Worm (Caenorhabditis elegans) whole organism, late embryonic: ENCODE data around the gene F54D5.3.

ENCODE experiments used
- C08G9.2 ChIP-seq: sonication (generic microtip); optimal IDR thresholded peaks from 2 replicates; lab custom pipeline; 2016; ENCODE audit warnings: mild to moderate bottlenecking, missing genetic modification characterization, moderate library complexity, missing compliant biosample characterization
- C38D4.7 ChIP-seq: fragments of 200-800 bp; sonication (Bioruptor generic); optimal IDR thresholded peaks from 2 replicates; lab custom pipeline; 2018; ENCODE audit warnings: mild to moderate bottlenecking, missing genetic modification characterization, moderate library complexity, missing compliant biosample characterization
- F13H6.1 ChIP-seq: sonication (generic microtip); optimal IDR thresholded peaks from 2 replicates; lab custom pipeline; 2016; ENCODE audit warnings: missing genetic modification characterization, missing compliant biosample characterization
- K02D7.2 ChIP-seq: sonication (generic microtip); optimal IDR thresholded peaks from 2 replicates; lab custom pipeline; 2017; ENCODE audit warnings: mild to moderate bottlenecking, missing genetic modification characterization, missing compliant biosample characterization
- K09A11.1 ChIP-seq: sonication (generic microtip); optimal IDR thresholded peaks from 2 replicates; lab custom pipeline; 2017; ENCODE audit warnings: antibody characterized with exemption, mild to moderate bottlenecking, missing genetic modification characterization, missing compliant biosample characterization; ENCODE audit not compliant: insufficient read depth
- ahr-1 ChIP-seq: sonication (generic microtip); optimal IDR thresholded peaks from 2 replicates; lab custom pipeline; 2016; ENCODE audit warnings: missing genetic modification characterization, missing compliant biosample characterization
- ama-1 ChIP-seq: fragments of 150-350 bp; optimal IDR thresholded peaks from 2 replicates; lab custom pipeline; 2014
- ceh-14 ChIP-seq: sonication (generic microtip); optimal IDR thresholded peaks from 2 replicates; lab custom pipeline; 2016; ENCODE audit warnings: missing genotype, missing genetic modification characterization, missing compliant biosample characterization
- ceh-19 ChIP-seq: fragments of 200-800 bp; sonication (Bioruptor generic); optimal IDR thresholded peaks from 2 replicates; lab custom pipeline; 2018; ENCODE audit warnings: mild to moderate bottlenecking, missing genetic modification characterization, missing compliant biosample characterization
- ceh-22 ChIP-seq: sonication (generic microtip); optimal IDR thresholded peaks from 2 replicates; lab custom pipeline; 2017; ENCODE audit warnings: missing biosample characterization, missing genetic modification characterization
- ceh-31 ChIP-seq: sonication (generic microtip); optimal IDR thresholded peaks from 2 replicates; lab custom pipeline; 2016; ENCODE audit warnings: missing genetic modification characterization, missing compliant biosample characterization
- ceh-34 ChIP-seq: sonication (generic microtip); optimal IDR thresholded peaks from 2 replicates; lab custom pipeline; 2016; ENCODE audit warnings: mild to moderate bottlenecking, missing genetic modification characterization, missing compliant biosample characterization
- ceh-45 ChIP-seq: fragments of 200-800 bp; sonication (Bioruptor generic); IDR thresholded peaks from 2 replicates; pipeline ENCODE4 v1.3.6; 2022; ENCODE audit warnings: missing genetic modification reagents, missing genetic modification characterization, missing compliant biosample characterization
- ceh-6 ChIP-seq: fragments of 200-800 bp; sonication (Bioruptor generic); optimal IDR thresholded peaks from 2 replicates; lab custom pipeline; 2018; ENCODE audit warnings: mild to moderate bottlenecking, missing genetic modification characterization, missing compliant biosample characterization
- ceh-9 ChIP-seq: sonication (generic microtip); optimal IDR thresholded peaks from 2 replicates; lab custom pipeline; 2016; ENCODE audit warnings: mild to moderate bottlenecking, missing genetic modification characterization, inconsistent platforms, missing compliant biosample characterization
- dmd-4 ChIP-seq: sonication (generic microtip); optimal IDR thresholded peaks from 2 replicates; lab custom pipeline; 2016; ENCODE audit warnings: borderline replicate concordance, missing genetic modification characterization, missing compliant biosample characterization
- dve-1 ChIP-seq: sonication (generic microtip); optimal IDR thresholded peaks from 2 replicates; lab custom pipeline; 2017; ENCODE audit warnings: antibody characterized with exemption, mild to moderate bottlenecking, missing genetic modification characterization, missing compliant biosample characterization
- elt-4 ChIP-seq: sonication (generic microtip); optimal IDR thresholded peaks from 2 replicates; lab custom pipeline; 2016; ENCODE audit warnings: missing genetic modification characterization, missing compliant biosample characterization
- fkh-10 ChIP-seq: fragments of 150-350 bp; optimal IDR thresholded peaks from 2 replicates; lab custom pipeline; 2014; ENCODE audit warnings: missing biosample characterization, missing genetic modification reagents, missing genetic modification characterization
- gmeb-2 ChIP-seq: sonication (generic microtip); optimal IDR thresholded peaks from 2 replicates; lab custom pipeline; 2016; ENCODE audit warnings: missing genetic modification characterization, inconsistent platforms, missing compliant biosample characterization
- hlh-13 ChIP-seq: fragments of 200-800 bp; sonication (Bioruptor generic); optimal IDR thresholded peaks from 2 replicates; lab custom pipeline; 2018; ENCODE audit warnings: mild to moderate bottlenecking, missing genetic modification characterization, missing compliant biosample characterization
- hlh-30 ChIP-seq: sonication (generic microtip); optimal IDR thresholded peaks from 2 replicates; lab custom pipeline; 2017; ENCODE audit warnings: antibody characterized with exemption, missing genetic modification characterization, missing compliant biosample characterization; ENCODE audit not compliant: insufficient read depth
- hlh-6 ChIP-seq: sonication (generic microtip); optimal IDR thresholded peaks from 2 replicates; lab custom pipeline; 2016; ENCODE audit warnings: missing genotype, missing genetic modification characterization, missing compliant biosample characterization
- madf-2 ChIP-seq: sonication (generic microtip); optimal IDR thresholded peaks from 2 replicates; lab custom pipeline; 2017; ENCODE audit warnings: missing genetic modification characterization, missing compliant biosample characterization
- mec-3 ChIP-seq: sonication (generic microtip); optimal IDR thresholded peaks from 2 replicates; lab custom pipeline; 2016; ENCODE audit warnings: borderline replicate concordance, missing genetic modification characterization, missing compliant biosample characterization
- npax-4 ChIP-seq: sonication (generic microtip); optimal IDR thresholded peaks from 2 replicates; lab custom pipeline; 2016; ENCODE audit warnings: missing genetic modification characterization, missing compliant biosample characterization
- odd-2 ChIP-seq: sonication (generic microtip); optimal IDR thresholded peaks from 2 replicates; lab custom pipeline; 2017; ENCODE audit warnings: antibody characterized with exemption, mild to moderate bottlenecking, missing genetic modification characterization, missing compliant biosample characterization
- pha-4 ChIP-seq: fragments of 150-350 bp; optimal IDR thresholded peaks from 2 replicates; lab custom pipeline; 2018; ENCODE audit warnings: missing biosample characterization, missing genetic modification reagents, missing genetic modification characterization
- pros-1 ChIP-seq: fragments of 150-350 bp; optimal IDR thresholded peaks from 2 replicates; lab custom pipeline; 2014; ENCODE audit warnings: missing biosample characterization, missing genetic modification reagents, missing genetic modification characterization
- ref-2 ChIP-seq: sonication (generic microtip); optimal IDR thresholded peaks from 2 replicates; lab custom pipeline; 2016; ENCODE audit warnings: missing genetic modification characterization, missing compliant biosample characterization
- rnt-1 ChIP-seq: sonication (generic microtip); optimal IDR thresholded peaks from 2 replicates; lab custom pipeline; 2016; ENCODE audit warnings: missing genetic modification characterization, missing compliant biosample characterization
- sdc-2 ChIP-seq: sonication (generic microtip); optimal IDR thresholded peaks from 2 replicates; lab custom pipeline; 2016; ENCODE audit warnings: missing genotype, missing genetic modification characterization, missing compliant biosample characterization
- sox-2 ChIP-seq: fragments of 200-800 bp; sonication (Bioruptor generic); IDR thresholded peaks from 2 replicates; pipeline ENCODE4 v1.3.6; 2022; ENCODE audit warnings: missing genetic modification reagents, missing genetic modification characterization, missing compliant biosample characterization
- sox-4 ChIP-seq: sonication (generic microtip); optimal IDR thresholded peaks from 2 replicates; lab custom pipeline; 2017; ENCODE audit warnings: mild to moderate bottlenecking, missing genetic modification characterization, inconsistent platforms, missing compliant biosample characterization
- ttx-3 ChIP-seq: sonication (generic microtip); optimal IDR thresholded peaks from 2 replicates; lab custom pipeline; 2016; ENCODE audit warnings: missing genetic modification reagents, missing genetic modification characterization, missing compliant biosample characterization
- unc-3 ChIP-seq, 2 experiments: fragments of 200-800 bp in 1 of 2; sonication (Bioruptor generic) in 1 of 2; sonication (generic microtip) in 1 of 2; conservative IDR thresholded peaks in 1 of 2; optimal IDR thresholded peaks in 1 of 2; 2 replicates each; pipeline versions ENCODE4 v1.3.6 to Lab custom; 2016 to 2022; ENCODE audit warnings: missing compliant biosample characterization in 2 of 2, missing genetic modification characterization in 2 of 2, missing genetic modification reagents in 1 of 2
- unc-42 ChIP-seq: sonication (generic microtip); optimal IDR thresholded peaks from 2 replicates; lab custom pipeline; 2016; ENCODE audit warnings: missing genotype, missing genetic modification characterization, missing compliant biosample characterization

Gene F54D5.3

ce11 chrII:11566970-11567711 lies 4.5 kb upstream of the F54D5.3 start, which contains the start of gene F54D5.5 (continued):
- TF ChIP-seq ceh-31 (tag; lab: Kevin White, UChicago) (peak; percentile 89), C38D4.7 (GFP tag; lab: Kevin White, UChicago) (no peak), ceh-22 (no peak), fkh-10 (GFP tag; lab: Kevin White, UChicago) (no peak), gmeb-2 (no peak), hlh-30 (peak; percentile 59), unc-42 (tag; lab: Kevin White, UChicago) (peak; percentile 87), pros-1 (tag; lab: Kevin White, UChicago) (peak; percentile 17), hlh-6 (tag; lab: Kevin White, UChicago) (no peak), rnt-1 (tag; lab: Kevin White, UChicago) (peak; percentile 58), ama-1 (no peak), npax-4 (tag; lab: Kevin White, UChicago) (no peak), F13H6.1 (no peak), hlh-13 (no peak), pha-4 (tag; lab: Kevin White, UChicago) (no peak)

- no peak for TF ChIP-seq ahr-1 (tag; lab: Kevin White, UChicago)
- TF ChIP-seq ceh-9 (tag; lab: Kevin White, UChicago), result no peak
- no peak for TF ChIP-seq elt-4 (tag; lab: Kevin White, UChicago)
- no peak for TF ChIP-seq K02D7.2
- TF ChIP-seq ceh-19, result no peak
- no peak for TF ChIP-seq ceh-34
- no peak for TF ChIP-seq ceh-6
- no peak for TF ChIP-seq mec-3
- TF ChIP-seq, all 69 proteins: peak for 0
Measured at ce11 chrII:11568670-11569069, 2.9 kb upstream of the F54D5.3 start.

ce11 chrII:11569213-11569868 lies 2.3 kb upstream of the F54D5.3 start, which contains the start of the genes F54D5.23 and F54D5.4:
Gene F54D5.23, minus strand, starts transcription at chrII:11569287.
Gene F54D5.4, plus strand, starts transcription at chrII:11569818.
- TF ChIP-seq ceh-45 (GFP tag; lab: Robert Waterston, UW), result no peak
- TF ChIP-seq pha-4 (tag; lab: Kevin White, UChicago), result no peak
- no peak for TF ChIP-seq ceh-34
- TF ChIP-seq sdc-2, result no peak
- no peak for TF ChIP-seq C08G9.2 (tag; lab: Kevin White, UChicago)
- TF ChIP-seq madf-2 (tag; lab: Kevin White, UChicago), result no peak
- TF ChIP-seq sox-2 (GFP tag; lab: Robert Waterston, UW), result no peak
- TF ChIP-seq unc-3 (GFP tag; conservative IDR thresholded peaks at IDR 0.05; lab: Robert Waterston, UW), result no peak
- TF ChIP-seq unc-3 (tag; optimal IDR thresholded peaks at IDR 0.05; lab: Kevin White, UChicago), result no peak
- no peak for TF ChIP-seq ttx-3 (tag; lab: Kevin White, UChicago)
- no peak for TF ChIP-seq sox-4 (tag; lab: Kevin White, UChicago)
- no peak for TF ChIP-seq K09A11.1
- TF ChIP-seq hlh-6 (tag; lab: Kevin White, UChicago), result no peak
- TF ChIP-seq ceh-14 (tag; lab: Kevin White, UChicago), result no peak
- no peak for TF ChIP-seq ref-2 (tag; lab: Kevin White, UChicago)
- no peak for TF ChIP-seq dve-1
- no peak for TF ChIP-seq F13H6.1
- no peak for TF ChIP-seq dmd-4 (tag; lab: Kevin White, UChicago)
- no peak for TF ChIP-seq odd-2 (tag; lab: Kevin White, UChicago)
